Worm (Caenorhabditis elegans): Measurements from ENCODE around the gene zmp-3.

- TF ChIP-seq ztf-29 (GFP tag; IDR thresholded peaks at IDR 0.05) (no peak), klf-2 (GFP tag; conservative IDR thresholded peaks at IDR 0.05) (no peak), ref-1 (GFP tag; conservative IDR thresholded peaks at IDR 0.05) (no peak), tab-1 (GFP tag; IDR thresholded peaks at IDR 0.05) (no peak)
Measured at ce11 chrV:2909525-2909924, at the start of gene zmp-3.
